Worm (Caenorhabditis elegans): ENCODE data around the gene cht-6.

- TF ChIP-seq him-1 (tag; optimal IDR thresholded peaks at IDR 0.05) (no peak), dao-5 (tag; optimal IDR thresholded peaks at IDR 0.05) (no peak), W03F9.2 (tag; optimal IDR thresholded peaks at IDR 0.05) (no peak)
These were observed 3.6 kb upstream of the cht-6 start for ce11 chrV:6411161-6411560.

Data from whole organism, L4/young adult.